Worm (Caenorhabditis elegans) whole organism, early embryonic: ENCODE measurements around the gene pfs-2.
A peak's percentile ranks its signal among the peaks of the same experiment; 100 is the strongest.

Source experiments
- B0310.2 ChIP-seq: sonication (generic microtip); optimal IDR thresholded peaks from 2 replicates; lab custom pipeline; 2016; ENCODE audit warnings: mild to moderate bottlenecking, missing genetic modification characterization, missing compliant biosample characterization
- F13C5.2 ChIP-seq: sonication (generic microtip); optimal IDR thresholded peaks from 2 replicates; lab custom pipeline; 2017; ENCODE audit warnings: mild to moderate bottlenecking, missing genetic modification characterization, inconsistent platforms, missing compliant biosample characterization
- aly-1 ChIP-seq: sonication (generic microtip); optimal IDR thresholded peaks from 2 replicates; lab custom pipeline; 2016; ENCODE audit warnings: missing genetic modification characterization, missing compliant biosample characterization
- ama-1 ChIP-seq: fragments of 150-350 bp; optimal IDR thresholded peaks from 2 replicates; lab custom pipeline; 2014
- ceh-13 ChIP-seq: fragments of 200-800 bp; sonication (Bioruptor generic); optimal IDR thresholded peaks from 2 replicates; lab custom pipeline; 2018; ENCODE audit warnings: mild to moderate bottlenecking, missing genetic modification characterization, missing compliant biosample characterization
- ceh-36 ChIP-seq: sonication (generic microtip); optimal IDR thresholded peaks from 2 replicates; lab custom pipeline; 2016; ENCODE audit warnings: missing genetic modification characterization, inconsistent platforms, missing compliant biosample characterization
- ets-7 ChIP-seq: sonication (generic microtip); optimal IDR thresholded peaks from 2 replicates; lab custom pipeline; 2016; ENCODE audit warnings: missing genotype, missing genetic modification characterization, missing compliant biosample characterization
- flt-1 ChIP-seq: fragments of 200-800 bp; sonication (Bioruptor generic); IDR thresholded peaks from 2 replicates; pipeline ENCODE4 v1.3.6; 2022; ENCODE audit warnings: missing genetic modification characterization, missing compliant biosample characterization
- hmbx-1 ChIP-seq: sonication (generic microtip); optimal IDR thresholded peaks from 2 replicates; lab custom pipeline; 2016; ENCODE audit warnings: mild to moderate bottlenecking, missing genetic modification characterization, missing compliant biosample characterization
- hmg-4 ChIP-seq: fragments of 200-800 bp; sonication (Bioruptor generic); optimal IDR thresholded peaks from 2 replicates; lab custom pipeline; 2018; ENCODE audit warnings: mild to moderate bottlenecking, missing genetic modification characterization, missing compliant biosample characterization
- hnd-1 ChIP-seq: sonication (generic microtip); optimal IDR thresholded peaks from 2 replicates; lab custom pipeline; 2016; ENCODE audit warnings: missing genetic modification characterization, missing compliant biosample characterization
- pes-1 ChIP-seq: fragments of 200-800 bp; sonication (Bioruptor generic); IDR thresholded peaks from 2 replicates; pipeline ENCODE4 v1.3.6; 2022; ENCODE audit warnings: missing genetic modification reagents, missing genetic modification characterization, missing compliant biosample characterization
- scrt-1 ChIP-seq: fragments of 200-800 bp; sonication (Bioruptor generic); IDR thresholded peaks from 2 replicates; pipeline ENCODE4 v1.3.6; 2022; ENCODE audit warnings: missing genetic modification characterization, missing compliant biosample characterization
- sea-1 ChIP-seq: fragments of 200-800 bp; sonication (Bioruptor generic); conservative IDR thresholded peaks from 2 replicates; pipeline ENCODE4 v1.3.6; 2022; ENCODE audit warnings: missing genetic modification characterization, missing compliant biosample characterization
- tbx-11 ChIP-seq: fragments of 200-800 bp; sonication (Bioruptor generic); IDR thresholded peaks from 2 replicates; pipeline ENCODE4 v1.3.6; 2022; ENCODE audit warnings: missing genetic modification characterization, missing compliant biosample characterization
- tbx-37 ChIP-seq: fragments of 200-800 bp; sonication (Bioruptor generic); conservative IDR thresholded peaks from 2 replicates; pipeline ENCODE4 v1.3.6; 2022; ENCODE audit warnings: missing genetic modification reagents, missing genetic modification characterization, missing compliant biosample characterization
- tra-4 ChIP-seq: sonication (generic microtip); optimal IDR thresholded peaks from 2 replicates; lab custom pipeline; 2017; ENCODE audit warnings: missing genetic modification characterization, missing compliant biosample characterization

pfs-2 gene

DNA sequence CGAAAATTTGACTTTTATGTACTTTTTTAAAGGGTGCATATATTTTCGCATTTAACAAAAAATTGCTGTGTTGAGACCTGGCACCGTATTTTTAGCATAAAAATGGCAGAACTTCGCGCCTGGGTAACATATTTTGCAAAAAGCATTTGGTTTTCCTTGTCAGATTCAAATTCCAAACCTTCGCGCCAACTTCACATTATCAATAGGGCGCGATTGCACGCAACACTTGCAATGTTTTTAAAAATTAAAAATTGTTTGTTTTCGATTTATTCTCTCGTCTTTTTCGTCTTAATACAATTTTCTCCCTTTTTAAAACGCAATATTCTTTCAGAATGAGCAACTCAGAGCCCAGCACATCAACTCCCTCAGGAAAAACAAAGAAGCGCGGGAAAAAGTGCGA, 25.5 kb downstream of the pfs-2 start, which contains the start of gene mes-2:
TSS of gene mes-2 (plus strand) at position 330 of the 400 bp plus-strand sequence.
- TF ChIP-seq F13C5.2 (tag; lab: Kevin White, UChicago) (peak; percentile 66), flt-1 (GFP tag; lab: Robert Waterston, UW) (no peak)

DNA sequence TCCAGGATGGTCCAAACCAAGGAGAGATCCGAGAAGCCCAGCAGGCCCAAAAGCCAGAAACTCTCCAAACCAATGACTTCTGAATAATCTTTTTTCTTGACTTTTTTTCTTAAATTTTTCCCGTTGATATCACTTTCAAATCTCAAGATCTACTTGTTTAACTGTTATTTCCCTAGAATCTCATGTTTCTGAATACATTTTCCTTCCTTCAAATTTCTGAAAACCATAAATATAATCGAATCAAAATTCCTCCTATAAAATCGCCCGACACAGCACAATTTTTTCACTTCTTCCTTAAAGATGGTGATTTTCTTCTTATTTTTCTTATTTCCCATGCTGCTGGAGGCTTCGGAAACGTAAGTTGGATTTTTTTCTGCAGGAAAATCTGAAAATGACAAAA, 30.0 kb downstream of the pfs-2 start, which contains the start of gene F26H11.8:
TSS of gene F26H11.8 (plus strand) at position 301 of the 400 bp plus-strand sequence.
- TF ChIP-seq hnd-1 = no peak
- no peak for TF ChIP-seq B0310.2
- TF ChIP-seq scrt-1 (GFP tag; lab: Robert Waterston, UW) = no peak
- no peak for TF ChIP-seq ama-1 (lab: Kevin White, UChicago)
- no peak for TF ChIP-seq tra-4
- no peak for TF ChIP-seq hmg-4 (GFP tag; lab: Kevin White, UChicago)
- TF ChIP-seq pes-1 (GFP tag; lab: Robert Waterston, UW) = no peak
- no peak for TF ChIP-seq sea-1 (GFP tag; lab: Robert Waterston, UW)
- TF ChIP-seq flt-1 (GFP tag; lab: Robert Waterston, UW) = no peak
- TF ChIP-seq F13C5.2 (tag; lab: Kevin White, UChicago) = no peak
- no peak for TF ChIP-seq ets-7 (tag; lab: Kevin White, UChicago)

DNA sequence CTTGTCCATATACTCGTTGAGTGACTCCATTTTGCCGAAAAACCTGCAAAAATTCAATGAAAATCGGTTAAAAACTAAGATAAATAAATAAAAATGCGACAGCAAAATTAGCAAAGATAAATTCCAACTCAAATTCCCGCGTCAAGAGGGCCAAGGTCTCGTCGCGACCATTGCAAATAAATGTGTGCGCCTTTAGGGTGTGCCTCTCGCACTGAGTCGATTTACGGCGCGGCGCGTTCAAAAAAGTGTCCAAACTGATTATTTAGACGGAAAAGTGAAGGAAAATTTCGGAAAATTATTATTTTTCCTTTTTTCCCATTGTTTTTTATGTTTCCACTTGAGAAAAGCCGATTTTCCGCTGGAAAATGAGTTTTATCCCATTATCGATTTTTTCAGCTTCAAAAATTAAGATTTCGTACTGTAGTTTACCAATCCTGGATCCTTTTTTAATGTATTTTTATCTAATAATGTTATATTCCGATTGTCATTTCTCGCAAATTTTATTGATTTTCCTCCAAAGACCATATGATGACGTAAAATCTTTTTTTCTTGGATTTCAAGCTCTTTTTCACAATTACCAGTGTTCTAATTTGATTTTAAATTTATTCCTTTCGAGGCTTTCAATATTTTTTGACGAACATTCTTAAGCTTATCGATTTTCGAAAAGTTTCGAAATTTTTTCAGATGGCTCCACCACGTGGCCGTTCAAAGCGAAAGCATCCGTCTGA, 32.0 kb downstream of the pfs-2 start, which contains the start of the genes kbp-3 and nurf-1:
TSS of gene kbp-3 (minus strand) at position 43 of the 728 bp plus-strand sequence.
TSS of gene nurf-1 (plus strand) at position 678 of the 728 bp plus-strand sequence.
- TF ChIP-seq B0310.2 (no peak), hmg-4 (GFP tag; lab: Kevin White, UChicago) (peak; percentile 29), hnd-1 (no peak), pes-1 (GFP tag; lab: Robert Waterston, UW) (no peak), tbx-11 (0 out of 2 replicates have a peak, but pooled peaks have one; percentile 9), hmbx-1 (tag; lab: Kevin White, UChicago) (no peak), sea-1 (GFP tag; lab: Robert Waterston, UW) (no peak), tra-4 (no peak), F13C5.2 (tag; lab: Kevin White, UChicago) (peak; percentile 4)

DNA sequence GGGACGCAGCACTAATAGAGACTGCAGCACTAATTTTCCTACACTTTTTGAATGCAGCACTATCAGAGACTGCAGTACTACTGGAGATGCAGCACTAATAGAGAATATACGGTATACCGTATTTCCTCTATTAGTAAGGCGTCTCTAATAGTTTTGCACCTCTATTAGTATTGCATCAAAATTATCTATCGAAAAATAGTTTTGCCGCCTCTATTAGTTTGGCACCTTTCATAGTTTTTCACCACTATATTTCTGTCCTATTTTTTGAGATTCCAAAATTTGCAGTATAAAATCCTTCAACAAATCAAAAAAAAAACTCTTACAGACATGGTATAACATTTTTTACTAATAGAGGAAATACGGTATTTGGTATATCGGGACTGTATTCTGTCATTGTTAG, 35.6 kb downstream of the pfs-2 start:
- TF ChIP-seq pes-1 (GFP tag; lab: Robert Waterston, UW) = no peak
- TF ChIP-seq sea-1 (GFP tag; lab: Robert Waterston, UW) = no peak
- TF ChIP-seq tbx-37 (GFP tag; lab: Robert Waterston, UW) = no peak
- no peak for TF ChIP-seq B0310.2
- no peak for TF ChIP-seq aly-1
- no peak for TF ChIP-seq flt-1 (GFP tag; lab: Robert Waterston, UW)
- TF ChIP-seq F13C5.2 (tag; lab: Kevin White, UChicago) = no peak
- no peak for TF ChIP-seq tra-4
- no peak for TF ChIP-seq hnd-1
- no peak for TF ChIP-seq ceh-13 (GFP tag; lab: Kevin White, UChicago)

DNA sequence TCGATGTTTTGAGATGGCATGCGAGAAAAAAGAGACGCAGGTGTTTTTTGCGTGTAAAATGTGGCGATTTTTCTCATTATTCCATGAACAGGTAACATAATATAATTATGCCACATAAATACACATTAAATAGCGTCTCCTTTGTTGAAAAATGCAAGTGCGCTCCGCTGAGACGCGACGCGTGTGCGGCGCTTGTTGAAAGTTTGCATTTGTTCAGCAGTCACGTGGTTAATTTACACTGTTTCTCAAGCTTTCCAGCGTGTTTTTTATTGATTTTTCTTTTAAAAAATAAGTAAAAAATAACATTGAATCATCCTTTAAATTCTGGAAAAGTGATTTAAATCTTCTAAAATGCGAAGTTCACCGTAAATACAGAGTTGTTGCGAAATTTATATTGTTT, 41.4 kb downstream of the pfs-2 start:
- 0 out of 2 replicates have a peak, but pooled peaks have one; percentile 3 for TF ChIP-seq pes-1 (GFP tag; lab: Robert Waterston, UW)
- peak; percentile 1 for TF ChIP-seq F13C5.2 (tag; lab: Kevin White, UChicago)
- TF ChIP-seq flt-1 (GFP tag; lab: Robert Waterston, UW) = no peak

DNA sequence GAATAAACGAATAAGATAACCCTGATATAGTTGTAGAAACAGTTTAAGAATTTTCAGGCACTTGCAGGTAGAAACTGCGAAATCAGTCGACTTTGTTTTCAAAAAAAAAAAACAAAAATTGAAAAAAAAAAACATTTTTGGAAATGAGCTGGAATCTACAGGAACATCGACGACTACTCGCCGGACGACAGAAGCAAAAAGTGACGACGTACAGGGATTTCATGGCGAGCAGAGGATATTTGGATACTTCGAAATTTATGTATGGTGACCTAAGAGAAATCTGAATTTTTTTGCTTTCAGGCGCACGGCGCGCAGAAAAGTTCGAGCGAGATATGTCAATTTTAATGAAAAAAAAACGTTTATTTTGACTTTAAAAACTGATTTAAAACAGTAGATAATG, 42.9 kb downstream of the pfs-2 start:
- no peak for TF ChIP-seq scrt-1 (GFP tag; lab: Robert Waterston, UW)
- TF ChIP-seq hmg-4 (GFP tag; lab: Kevin White, UChicago) = no peak
- TF ChIP-seq ceh-13 (GFP tag; lab: Kevin White, UChicago) = no peak
- no peak for TF ChIP-seq tbx-11
- TF ChIP-seq B0310.2 = no peak
- no peak for TF ChIP-seq hnd-1
- no peak for TF ChIP-seq hmbx-1 (tag; lab: Kevin White, UChicago)
- no peak for TF ChIP-seq tra-4
- no peak for TF ChIP-seq sea-1 (GFP tag; lab: Robert Waterston, UW)
- no peak for TF ChIP-seq aly-1
- TF ChIP-seq flt-1 (GFP tag; lab: Robert Waterston, UW) = no peak
- no peak for TF ChIP-seq ama-1 (lab: Kevin White, UChicago)
- TF ChIP-seq F13C5.2 (tag; lab: Kevin White, UChicago) = no peak
- TF ChIP-seq ets-7 (tag; lab: Kevin White, UChicago) = no peak
- TF ChIP-seq ceh-36 (tag; lab: Kevin White, UChicago) = no peak
- no peak for TF ChIP-seq tbx-37 (GFP tag; lab: Robert Waterston, UW)
- no peak for TF ChIP-seq pes-1 (GFP tag; lab: Robert Waterston, UW)

DNA sequence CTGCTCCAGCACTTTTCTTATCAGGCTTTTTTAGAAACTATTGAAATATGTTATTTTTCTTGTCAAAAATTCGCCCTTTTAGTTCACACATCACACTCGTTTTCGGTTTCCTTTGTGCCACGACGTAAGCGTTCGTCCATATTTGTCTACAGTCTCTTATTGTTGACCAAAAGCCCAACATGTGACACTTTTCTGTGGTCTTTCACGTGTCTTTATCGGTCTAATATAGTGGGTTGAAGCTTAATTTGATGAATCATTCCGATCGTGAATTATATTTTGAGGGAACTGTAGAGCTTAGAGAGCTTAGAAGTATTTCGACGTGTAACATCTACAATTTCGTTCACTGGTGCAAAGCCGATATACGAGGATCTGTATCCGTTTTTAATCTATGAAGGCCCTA, 46.1 kb downstream of the pfs-2 start:
- no peak for TF ChIP-seq tbx-11
- TF ChIP-seq pes-1 (GFP tag; lab: Robert Waterston, UW) = no peak
- no peak for TF ChIP-seq ceh-36 (tag; lab: Kevin White, UChicago)
- no peak for TF ChIP-seq ama-1 (lab: Kevin White, UChicago)
- no peak for TF ChIP-seq hmg-4 (GFP tag; lab: Kevin White, UChicago)
- no peak for TF ChIP-seq B0310.2
- no peak for TF ChIP-seq flt-1 (GFP tag; lab: Robert Waterston, UW)
- TF ChIP-seq hnd-1 = no peak
- no peak for TF ChIP-seq scrt-1 (GFP tag; lab: Robert Waterston, UW)
- TF ChIP-seq F13C5.2 (tag; lab: Kevin White, UChicago) = no peak
- no peak for TF ChIP-seq aly-1
- TF ChIP-seq tra-4 = no peak
- no peak for TF ChIP-seq sea-1 (GFP tag; lab: Robert Waterston, UW)
- no peak for TF ChIP-seq hmbx-1 (tag; lab: Kevin White, UChicago)
- TF ChIP-seq ets-7 (tag; lab: Kevin White, UChicago) = no peak
- TF ChIP-seq ceh-13 (GFP tag; lab: Kevin White, UChicago) = no peak
- TF ChIP-seq tbx-37 (GFP tag; lab: Robert Waterston, UW) = no peak
